Worm (Caenorhabditis elegans): ENCODE data around the gene T10B5.10.

Gene T10B5.10

DNA sequence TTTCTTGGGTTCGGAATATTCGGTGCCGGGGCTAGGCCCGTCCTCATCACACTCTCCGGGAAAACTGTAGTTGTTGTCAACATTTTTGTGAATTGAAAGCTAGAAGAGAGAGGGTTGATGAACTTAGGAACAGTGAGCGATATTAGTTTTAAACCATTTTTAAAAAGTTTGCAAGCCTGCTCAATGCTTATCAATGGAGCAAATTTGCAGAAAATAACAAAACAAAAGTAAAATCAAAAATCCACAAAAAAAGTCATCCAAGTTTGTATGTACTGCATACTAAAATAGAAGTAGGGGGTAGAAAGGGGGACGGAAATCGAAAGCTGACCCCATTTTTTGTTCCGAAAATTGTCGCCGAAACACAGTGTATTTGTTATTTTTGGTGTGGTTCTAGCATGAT is at the start of gene T10B5.10:
TSS of gene T10B5.10 (minus strand) at position 101 of the 400 bp plus-strand sequence.
- TF ChIP-seq tab-1 (GFP tag; IDR thresholded peaks at IDR 0.05) (no peak), med-1 (GFP tag; optimal IDR thresholded peaks at IDR 0.05; ENCODE audit: insufficient read depth) (no peak), klf-2 (GFP tag; conservative IDR thresholded peaks at IDR 0.05) (no peak), T22C8.4 (GFP tag; IDR thresholded peaks at IDR 0.05) (no peak), ref-1 (GFP tag; conservative IDR thresholded peaks at IDR 0.05) (no peak), ztf-23 (GFP tag; IDR thresholded peaks at IDR 0.05) (no peak), cog-1 (tag; optimal IDR thresholded peaks at IDR 0.05) (no peak), ztf-29 (GFP tag; IDR thresholded peaks at IDR 0.05) (no peak), flt-1 (GFP tag; IDR thresholded peaks at IDR 0.05) (no peak)

DNA sequence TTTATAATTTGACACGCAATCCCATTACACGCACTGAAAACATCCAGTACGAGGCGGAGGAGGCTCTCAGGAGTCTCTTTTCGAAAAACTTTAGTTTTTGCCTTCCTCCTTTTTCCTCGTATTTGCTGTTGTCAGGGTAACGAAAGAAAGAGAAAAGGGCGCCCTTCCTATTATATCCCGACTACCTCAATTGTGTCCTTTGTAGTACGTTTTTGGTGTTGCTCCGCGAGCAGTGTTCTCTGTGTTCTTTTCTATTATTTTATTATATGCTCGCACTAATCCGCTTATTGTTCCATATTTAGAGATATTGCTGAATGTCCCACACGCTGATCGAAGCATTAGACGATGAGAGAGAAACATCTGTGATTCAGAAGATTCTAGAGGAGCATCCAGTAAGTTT is 39.4 kb upstream of the T10B5.10 start, which contains the start of gene nphp-2:
TSS of gene nphp-2 (plus strand) at position 301 of the 400 bp plus-strand sequence.
- TF ChIP-seq ztf-23 (GFP tag; IDR thresholded peaks at IDR 0.05), result no peak
- TF ChIP-seq ref-1 (GFP tag; conservative IDR thresholded peaks at IDR 0.05), result no peak

DNA sequence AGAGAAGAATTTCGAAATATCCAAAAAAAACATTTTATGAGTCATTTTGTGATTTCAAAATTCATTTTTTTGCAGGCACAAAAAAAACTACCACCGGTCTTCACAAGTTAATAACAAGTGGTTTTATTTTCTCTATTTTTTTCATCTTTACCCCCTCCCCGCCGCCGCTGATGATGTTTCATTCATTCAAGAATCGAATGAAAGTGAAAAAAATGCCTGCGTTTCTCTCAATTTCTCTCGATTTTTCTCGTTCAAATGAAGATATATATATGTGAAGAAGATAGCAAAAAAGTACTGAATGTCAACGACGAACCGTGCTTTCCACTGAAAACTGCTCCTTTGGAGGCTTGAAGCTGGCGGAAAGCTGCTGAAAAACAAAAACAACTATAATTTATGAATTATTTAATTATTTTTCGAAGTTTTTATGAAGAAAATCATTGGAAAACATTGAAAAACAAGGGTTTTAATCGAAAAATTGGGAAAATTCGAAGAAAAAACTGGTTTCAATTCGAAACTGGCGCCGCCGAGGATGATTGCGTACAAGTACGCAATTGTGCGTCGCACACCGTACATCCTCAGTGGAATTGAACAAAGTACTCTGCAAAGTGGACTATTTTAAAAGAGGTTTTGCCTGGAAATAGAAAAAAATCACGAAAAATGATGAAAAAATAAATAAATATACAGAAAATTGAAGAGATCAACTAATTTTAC is 36.6 kb upstream of the T10B5.10 start, which contains the start of gene zig-11:
TSS of gene zig-11 (minus strand) at position 373 of the 711 bp plus-strand sequence.
- TF ChIP-seq cog-1 (tag; optimal IDR thresholded peaks at IDR 0.05) (peak; percentile 13), ztf-23 (GFP tag; IDR thresholded peaks at IDR 0.05) (no peak), med-1 (GFP tag; optimal IDR thresholded peaks at IDR 0.05; ENCODE audit: insufficient read depth) (no peak), T22C8.4 (GFP tag; IDR thresholded peaks at IDR 0.05) (no peak), ztf-29 (GFP tag; IDR thresholded peaks at IDR 0.05) (no peak), tab-1 (GFP tag; IDR thresholded peaks at IDR 0.05) (no peak), ref-1 (GFP tag; conservative IDR thresholded peaks at IDR 0.05) (no peak), klf-2 (GFP tag; conservative IDR thresholded peaks at IDR 0.05) (no peak), flt-1 (GFP tag; IDR thresholded peaks at IDR 0.05) (no peak)

DNA sequence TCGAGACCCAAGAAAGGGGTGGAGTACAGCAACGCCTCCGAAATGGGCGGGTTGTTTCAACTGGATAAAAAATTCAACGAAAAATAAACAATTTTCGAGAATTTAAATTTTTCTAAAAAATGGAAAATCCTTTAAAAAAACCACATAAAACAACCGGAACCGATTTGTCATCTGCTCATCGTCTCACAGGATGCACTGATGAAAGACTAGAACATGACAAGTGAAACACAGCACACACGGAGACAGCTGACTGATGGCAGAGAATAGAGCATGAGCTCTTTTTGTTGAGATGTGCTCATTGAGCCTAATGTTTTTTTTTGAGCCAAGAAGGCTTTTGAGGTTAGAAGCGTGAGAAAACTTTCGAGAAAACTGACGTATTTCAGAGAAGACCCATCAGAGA is 33.9 kb upstream of the T10B5.10 start:
- no peak for TF ChIP-seq klf-2 (GFP tag; conservative IDR thresholded peaks at IDR 0.05)
- TF ChIP-seq cog-1 (tag; optimal IDR thresholded peaks at IDR 0.05), result no peak
- no peak for TF ChIP-seq ztf-23 (GFP tag; IDR thresholded peaks at IDR 0.05)
- no peak for TF ChIP-seq ztf-29 (GFP tag; IDR thresholded peaks at IDR 0.05)
- TF ChIP-seq T22C8.4 (GFP tag; IDR thresholded peaks at IDR 0.05), result no peak

DNA sequence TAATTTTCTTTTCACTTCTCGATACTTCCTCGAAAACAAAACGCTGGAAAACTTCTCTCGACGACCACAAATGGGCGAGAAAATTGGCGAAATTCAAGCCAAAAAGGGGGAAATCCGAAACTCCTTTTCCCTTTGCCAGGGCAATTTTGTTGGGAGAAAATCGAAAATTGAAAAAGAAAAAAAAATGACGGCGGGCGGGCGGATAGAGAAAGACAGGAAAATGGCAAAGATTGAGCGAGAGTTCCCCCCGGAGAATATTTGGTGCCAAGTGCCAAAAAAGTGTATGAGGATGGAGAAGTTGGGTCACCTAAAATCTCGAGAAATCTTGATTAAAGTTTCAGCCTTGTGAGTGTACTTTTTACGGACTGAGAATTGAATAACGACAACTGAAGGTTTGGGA is 32.2 kb upstream of the T10B5.10 start:
- TF ChIP-seq med-1 (GFP tag; optimal IDR thresholded peaks at IDR 0.05; ENCODE audit: insufficient read depth), result no peak
- no peak for TF ChIP-seq cog-1 (tag; optimal IDR thresholded peaks at IDR 0.05)
- no peak for TF ChIP-seq ztf-29 (GFP tag; IDR thresholded peaks at IDR 0.05)
- no peak for TF ChIP-seq klf-2 (GFP tag; conservative IDR thresholded peaks at IDR 0.05)
- no peak for TF ChIP-seq flt-1 (GFP tag; IDR thresholded peaks at IDR 0.05)
- TF ChIP-seq T22C8.4 (GFP tag; IDR thresholded peaks at IDR 0.05), result no peak
- TF ChIP-seq ztf-23 (GFP tag; IDR thresholded peaks at IDR 0.05), result no peak
- no peak for TF ChIP-seq ref-1 (GFP tag; conservative IDR thresholded peaks at IDR 0.05)
- no peak for TF ChIP-seq tab-1 (GFP tag; IDR thresholded peaks at IDR 0.05)

DNA sequence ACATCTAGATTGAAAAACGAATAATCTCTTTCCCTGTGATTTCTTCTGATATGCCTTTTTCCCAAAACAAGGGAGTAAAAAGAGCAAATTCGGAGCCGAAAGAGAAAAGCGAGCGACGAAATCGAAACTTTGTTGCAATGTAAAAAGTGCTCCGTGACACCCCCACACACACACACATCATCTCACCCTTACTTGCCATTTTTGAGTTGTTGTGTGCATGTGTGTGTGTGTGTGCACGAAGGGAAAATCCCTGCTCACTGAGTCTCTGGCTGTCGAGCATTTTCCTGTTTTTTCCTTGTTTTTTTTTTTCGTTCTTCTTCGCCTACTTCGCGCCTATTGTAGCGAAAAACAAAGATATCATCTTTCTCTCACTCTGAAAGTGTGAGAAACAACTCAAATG is 30.9 kb upstream of the T10B5.10 start:
- no peak for TF ChIP-seq cog-1 (tag; optimal IDR thresholded peaks at IDR 0.05)
- no peak for TF ChIP-seq ztf-29 (GFP tag; IDR thresholded peaks at IDR 0.05)
- TF ChIP-seq ztf-23 (GFP tag; IDR thresholded peaks at IDR 0.05), result no peak

DNA sequence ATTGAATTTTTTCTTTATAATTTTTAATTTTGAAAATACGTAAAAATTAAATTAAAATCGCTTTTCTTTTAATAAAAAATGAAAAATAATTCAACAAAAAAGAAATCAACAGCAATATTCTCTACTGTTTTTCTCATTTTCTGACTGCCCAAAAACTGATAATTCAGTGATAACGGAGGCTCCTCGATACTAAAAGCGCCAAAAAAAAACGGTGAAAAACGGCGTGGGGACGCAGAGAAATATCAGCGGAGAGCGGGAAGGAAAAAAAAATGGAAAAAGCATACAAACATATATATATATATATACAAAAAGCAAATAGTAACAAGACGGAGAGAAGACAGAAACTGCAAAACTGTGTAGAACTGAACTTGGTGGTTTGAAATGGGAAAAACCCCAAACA is 27.1 kb upstream of the T10B5.10 start:
- no peak for TF ChIP-seq tab-1 (GFP tag; IDR thresholded peaks at IDR 0.05)

DNA sequence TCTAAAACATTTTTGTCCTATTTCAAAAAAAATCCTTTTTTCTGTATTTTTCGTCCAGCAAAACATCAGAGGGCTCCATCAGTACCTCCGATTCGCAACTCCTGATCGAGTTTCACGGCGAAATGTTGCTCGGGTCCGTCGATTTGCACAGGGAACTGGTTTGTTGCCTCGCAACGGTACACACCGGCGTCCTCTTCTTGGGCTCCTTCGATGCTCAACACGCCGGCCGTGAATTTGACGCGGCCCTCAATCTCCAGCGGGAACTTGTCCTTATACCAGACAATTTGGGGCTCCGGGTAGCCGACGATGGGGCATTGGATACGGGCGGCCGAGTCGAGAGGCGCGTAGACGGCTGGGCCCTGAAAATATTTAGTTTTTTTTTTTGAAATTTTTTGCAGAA is 22.0 kb upstream of the T10B5.10 start:
- no peak for TF ChIP-seq med-1 (GFP tag; optimal IDR thresholded peaks at IDR 0.05; ENCODE audit: insufficient read depth)
- no peak for TF ChIP-seq T22C8.4 (GFP tag; IDR thresholded peaks at IDR 0.05)
- no peak for TF ChIP-seq ref-1 (GFP tag; conservative IDR thresholded peaks at IDR 0.05)

DNA sequence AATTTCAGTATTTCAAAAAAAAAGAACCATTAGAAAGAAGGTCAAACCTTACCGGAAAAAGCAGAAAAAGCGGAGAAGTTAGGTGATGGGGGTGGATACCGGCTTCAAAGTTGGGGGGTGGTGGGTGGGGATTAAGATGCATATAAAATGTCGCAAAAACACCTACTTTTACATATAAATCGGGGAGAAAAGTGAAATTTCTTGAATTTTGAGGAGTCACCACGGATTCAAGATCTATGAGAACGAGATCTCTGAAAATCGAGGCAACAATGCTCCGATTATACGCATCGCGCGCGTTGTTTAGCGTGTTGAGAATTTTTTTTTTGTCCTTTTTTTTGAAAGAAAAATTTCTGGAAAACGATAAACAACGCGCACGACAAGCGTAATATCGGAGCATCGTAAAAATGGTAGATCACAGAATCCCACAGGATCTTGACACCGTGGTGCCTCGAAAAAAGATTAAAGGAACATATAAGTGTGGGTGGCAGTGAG is 19.5 kb upstream of the T10B5.10 start:
- TF ChIP-seq flt-1 (GFP tag; IDR thresholded peaks at IDR 0.05), result no peak
- TF ChIP-seq klf-2 (GFP tag; conservative IDR thresholded peaks at IDR 0.05), result 0 out of 2 replicates have a peak, but pooled peaks have one; percentile 49
- no peak for TF ChIP-seq med-1 (GFP tag; optimal IDR thresholded peaks at IDR 0.05; ENCODE audit: insufficient read depth)

DNA sequence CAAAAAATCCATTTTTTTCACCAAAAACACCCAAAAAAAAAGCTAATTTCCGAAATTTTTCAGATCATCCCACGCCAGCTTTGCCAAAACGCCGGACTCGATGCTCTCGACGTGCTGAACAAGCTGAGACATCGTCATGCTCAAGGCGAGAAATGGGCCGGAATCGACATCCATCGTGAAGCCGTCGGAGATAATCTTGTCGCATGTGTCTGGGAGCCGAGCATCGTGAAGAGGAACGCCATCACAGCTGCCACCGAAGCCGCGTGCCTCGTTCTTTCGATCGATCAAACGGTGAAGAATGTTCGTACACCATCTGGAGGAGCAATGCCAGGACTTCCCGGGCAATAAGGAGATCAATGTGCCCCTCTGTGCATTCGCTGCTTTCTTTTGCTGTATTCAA is 18.8 kb upstream of the T10B5.10 start:
- TF ChIP-seq ztf-29 (GFP tag; IDR thresholded peaks at IDR 0.05) (no peak), flt-1 (GFP tag; IDR thresholded peaks at IDR 0.05) (no peak), ref-1 (GFP tag; conservative IDR thresholded peaks at IDR 0.05) (no peak), ztf-23 (GFP tag; IDR thresholded peaks at IDR 0.05) (no peak), tab-1 (GFP tag; IDR thresholded peaks at IDR 0.05) (no peak), cog-1 (tag; optimal IDR thresholded peaks at IDR 0.05) (no peak), T22C8.4 (GFP tag; IDR thresholded peaks at IDR 0.05) (no peak)

DNA sequence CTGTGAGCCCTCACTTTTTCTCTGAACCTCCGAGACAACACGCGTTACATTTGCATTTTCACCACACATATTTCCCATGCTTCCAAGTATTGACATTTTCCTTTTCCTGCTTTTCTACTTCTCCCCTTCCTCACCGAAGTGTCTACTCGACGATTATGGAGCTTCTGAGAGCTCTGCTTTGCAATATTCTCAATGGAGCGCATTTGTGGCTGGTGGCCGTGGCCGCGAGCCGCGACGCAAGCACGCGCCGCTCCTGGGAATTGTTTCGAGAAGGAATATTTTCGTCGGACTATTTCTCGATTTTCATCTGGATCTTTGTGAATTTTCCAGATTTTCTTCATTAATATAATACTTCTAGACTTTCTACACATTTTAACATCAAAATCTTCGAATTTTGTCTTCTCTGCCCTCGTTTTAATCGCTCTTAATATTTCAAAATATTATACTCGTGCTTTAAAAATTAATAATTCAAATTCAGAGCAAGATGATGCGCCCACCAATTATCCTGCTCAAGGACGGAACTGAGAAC is 15.8 kb upstream of the T10B5.10 start, which contains the start of the genes T10B5.4 and cct-7:
TSS of gene T10B5.4 (minus strand) at position 40 of the 529 bp plus-strand sequence.
TSS of gene cct-7 (plus strand) at position 479 of the 529 bp plus-strand sequence.
- TF ChIP-seq ztf-23 (GFP tag; IDR thresholded peaks at IDR 0.05) (peak; percentile 75), tab-1 (GFP tag; IDR thresholded peaks at IDR 0.05) (peak; percentile 52; the same call in 1 of the 2 replicates), T22C8.4 (GFP tag; IDR thresholded peaks at IDR 0.05) (0 out of 2 replicates have a peak, but pooled peaks have one; percentile 11), ref-1 (GFP tag; conservative IDR thresholded peaks at IDR 0.05) (no peak), ztf-29 (GFP tag; IDR thresholded peaks at IDR 0.05) (0 out of 2 replicates have a peak, but pooled peaks have one; percentile 34), flt-1 (GFP tag; IDR thresholded peaks at IDR 0.05) (peak; percentile 76), cog-1 (tag; optimal IDR thresholded peaks at IDR 0.05) (peak; percentile 67), med-1 (GFP tag; optimal IDR thresholded peaks at IDR 0.05; ENCODE audit: insufficient read depth) (no peak)

Measured in whole organism, midembryonic.